Fruit fly (Drosophila melanogaster) whole organism, embryonic: ENCODE measurements around the gene CG12581.

Experiments
- Atf-2 ChIP-seq: fragments of 200-800 bp; sonication (Bioruptor generic); optimal IDR thresholded peaks from 2 replicates; lab custom pipeline; 2016; ENCODE audit warnings: missing biosample characterization, missing genetic modification characterization
- Atf3 ChIP-seq: fragments of 200-800 bp; sonication (Bioruptor generic); optimal IDR thresholded peaks from 3 replicates; lab custom pipeline; 2016; ENCODE audit warnings: missing biosample characterization, missing genetic modification characterization
- CG10209 ChIP-seq: fragments of 200-800 bp; sonication (Bioruptor generic); optimal IDR thresholded peaks from 3 replicates; lab custom pipeline; 2017; ENCODE audit warnings: missing biosample characterization, mild to moderate bottlenecking, missing genetic modification characterization, missing genetic modification reagents
- CG11723 ChIP-seq: fragments of 200-800 bp; sonication (Bioruptor generic); optimal IDR thresholded peaks from 2 replicates; lab custom pipeline; 2017; ENCODE audit warnings: missing biosample characterization, mild to moderate bottlenecking, missing genetic modification characterization
- CG12155 ChIP-seq: fragments of 200-800 bp; sonication (Bioruptor generic); optimal IDR thresholded peaks from 3 replicates; lab custom pipeline; 2016; ENCODE audit warnings: missing biosample characterization, missing genetic modification characterization
- CG12769 ChIP-seq: fragments of 200-800 bp; sonication (Bioruptor generic); optimal IDR thresholded peaks from 2 replicates; lab custom pipeline; 2019; ENCODE audit warnings: missing biosample characterization, mild to moderate bottlenecking, missing genetic modification characterization, moderate library complexity
- CG13624 ChIP-seq: fragments of 200-800 bp; sonication (Bioruptor generic); optimal IDR thresholded peaks from 2 replicates; lab custom pipeline; 2016; ENCODE audit warnings: missing biosample characterization, missing genetic modification characterization
- CG15601 ChIP-seq: fragments of 200-800 bp; sonication (Bioruptor generic); optimal IDR thresholded peaks from 3 replicates; lab custom pipeline; 2019; ENCODE audit warnings: missing biosample characterization, mild to moderate bottlenecking, missing genetic modification characterization, moderate library complexity
- CG1602 ChIP-seq: fragments of 200-800 bp; sonication (Bioruptor generic); optimal IDR thresholded peaks from 3 replicates; lab custom pipeline; 2016; ENCODE audit warnings: missing biosample characterization, missing genetic modification characterization
- CG17186 ChIP-seq: fragments of 200-800 bp; sonication (Bioruptor generic); optimal IDR thresholded peaks from 3 replicates; lab custom pipeline; 2017; ENCODE audit warnings: missing biosample characterization, missing genetic modification reagents, missing genetic modification characterization
- CG1792 ChIP-seq: fragments of 200-800 bp; sonication (Bioruptor generic); optimal IDR thresholded peaks from 2 replicates; lab custom pipeline; 2016; ENCODE audit warnings: missing biosample characterization, missing genetic modification characterization
- CG18476 ChIP-seq: fragments of 200-800 bp; sonication (Bioruptor generic); optimal IDR thresholded peaks from 2 replicates; lab custom pipeline; 2016; ENCODE audit warnings: missing biosample characterization, mild to moderate bottlenecking, missing genetic modification characterization
- CG30020 ChIP-seq: fragments of 200-800 bp; optimal IDR thresholded peaks from 2 replicates; lab custom pipeline; 2019; ENCODE audit warnings: missing biosample characterization, mild to moderate bottlenecking, missing genetic modification characterization, moderate library complexity
- CG31365 ChIP-seq: fragments of 200-800 bp; sonication (Bioruptor generic); optimal IDR thresholded peaks from 2 replicates; lab custom pipeline; 2018; ENCODE audit warnings: missing biosample characterization, mild to moderate bottlenecking, missing genetic modification characterization
- CG33557 ChIP-seq: fragments of 200-800 bp; sonication (Bioruptor generic); optimal IDR thresholded peaks from 2 replicates; lab custom pipeline; 2019; ENCODE audit warnings: missing biosample characterization, mild to moderate bottlenecking, missing genetic modification characterization, moderate library complexity
- CG3726 ChIP-seq: fragments of 200-800 bp; sonication (Bioruptor generic); IDR thresholded peaks from 3 replicates; pipeline ENCODE4, ENCODE4 v1.3.6; 2022; ENCODE audit warnings: missing biosample characterization, missing genetic modification characterization
- CG4360 ChIP-seq: fragments of 200-800 bp; sonication (Bioruptor generic); IDR thresholded peaks from 2 replicates; pipeline ENCODE4 v1.3.6; 2022; ENCODE audit warnings: missing biosample characterization, missing genetic modification characterization
- CG7357 ChIP-seq: fragments of 200-800 bp; sonication (Bioruptor generic); IDR thresholded peaks from 3 replicates; pipeline ENCODE4 v1.3.6; 2022; ENCODE audit warnings: missing biosample characterization, missing genetic modification characterization
- CG9727 ChIP-seq: fragments of 200-800 bp; sonication (Bioruptor generic); optimal IDR thresholded peaks from 3 replicates; lab custom pipeline; 2017; ENCODE audit warnings: missing biosample characterization, mild to moderate bottlenecking, missing genetic modification characterization
- CG9797 ChIP-seq: fragments of 200-800 bp; sonication (Bioruptor generic); optimal IDR thresholded peaks from 3 replicates; lab custom pipeline; 2018; ENCODE audit warnings: missing biosample characterization, mild to moderate bottlenecking, missing genetic modification characterization
- CkIIα-i1 ChIP-seq: fragments of 200-800 bp; sonication (Bioruptor generic); IDR thresholded peaks from 2 replicates; pipeline ENCODE4 v1.3.6; 2022; ENCODE audit warnings: missing biosample characterization, missing genetic modification characterization
- Dp ChIP-seq: fragments of 200-800 bp; sonication (Bioruptor generic); optimal IDR thresholded peaks from 2 replicates; lab custom pipeline; 2018; ENCODE audit warnings: missing biosample characterization, mild to moderate bottlenecking, missing genetic modification characterization, moderate library complexity
- Ets65A ChIP-seq: fragments of 200-800 bp; sonication (Bioruptor generic); peaks from one replicate; lab custom pipeline; 2016; ENCODE audit warnings: missing biosample characterization, missing genetic modification characterization
- Fer2 ChIP-seq: fragments of 200-800 bp; sonication (Bioruptor generic); optimal IDR thresholded peaks from 2 replicates; lab custom pipeline; 2018; ENCODE audit warnings: missing biosample characterization, mild to moderate bottlenecking, missing genetic modification characterization, moderate library complexity
- Nf-YC ChIP-seq: fragments of 200-800 bp; optimal IDR thresholded peaks from 3 replicates; lab custom pipeline; 2019; ENCODE audit warnings: missing biosample characterization, mild to moderate bottlenecking, missing genetic modification characterization, moderate library complexity
- Oaz ChIP-seq: fragments of 200-800 bp; sonication (Bioruptor generic); IDR thresholded peaks from 2 replicates; pipeline ENCODE4 v1.3.6; 2022; ENCODE audit warnings: missing biosample characterization, missing genetic modification characterization
- Ravus ChIP-seq: fragments of 200-800 bp; sonication (Bioruptor generic); IDR thresholded peaks from 2 replicates; pipeline ENCODE4 v1.3.6; 2022; ENCODE audit warnings: missing biosample characterization, missing genetic modification characterization
- Rfx ChIP-seq: fragments of 200-800 bp; sonication (Bioruptor generic); IDR thresholded peaks from 2 replicates; pipeline ENCODE4 v1.3.6; 2022; ENCODE audit warnings: missing biosample characterization, missing genetic modification characterization
- Spps ChIP-seq: fragments of 200-800 bp; sonication (Bioruptor generic); optimal IDR thresholded peaks from 2 replicates; lab custom pipeline; 2018; ENCODE audit warnings: missing biosample characterization, mild to moderate bottlenecking, missing genetic modification characterization
- Sry-δ ChIP-seq: fragments of 200-800 bp; sonication (Bioruptor generic); optimal IDR thresholded peaks from 2 replicates; lab custom pipeline; 2016; ENCODE audit warnings: missing biosample characterization, missing genetic modification characterization
- ab ChIP-seq: fragments of 200-800 bp; sonication (Bioruptor generic); optimal IDR thresholded peaks from 2 replicates; lab custom pipeline; 2016; ENCODE audit warnings: missing biosample characterization, missing genetic modification characterization
- ac ChIP-seq: fragments of 200-800 bp; sonication (Bioruptor generic); optimal IDR thresholded peaks from 3 replicates; lab custom pipeline; 2017; ENCODE audit warnings: missing biosample characterization, mild to moderate bottlenecking, missing genetic modification characterization
- br ChIP-seq: fragments of >200 bp; optimal IDR thresholded peaks from 2 replicates; lab custom pipeline; 2017
- ci ChIP-seq: fragments of 200-800 bp; sonication (Bioruptor generic); IDR thresholded peaks from 3 replicates; pipeline ENCODE4 v1.3.6; 2022; ENCODE audit warnings: missing biosample characterization, missing genetic modification characterization
- dm ChIP-seq: fragments of 200-800 bp; sonication (Bioruptor generic); optimal IDR thresholded peaks from 3 replicates; lab custom pipeline; 2016; ENCODE audit warnings: missing biosample characterization, missing genetic modification characterization
- fd96Cb ChIP-seq: fragments of 200-800 bp; sonication (Bioruptor generic); optimal IDR thresholded peaks from 2 replicates; lab custom pipeline; 2018; ENCODE audit warnings: missing biosample characterization, mild to moderate bottlenecking, missing genetic modification characterization, moderate library complexity
- fru ChIP-seq: fragments of >200 bp; optimal IDR thresholded peaks from 2 replicates; lab custom pipeline; 2017
- ftz-f1 ChIP-seq: fragments of 200-800 bp; sonication (Bioruptor generic); optimal IDR thresholded peaks from 2 replicates; lab custom pipeline; 2016; ENCODE audit warnings: missing biosample characterization, missing genetic modification characterization
- lola ChIP-seq, 3 experiments: fragments of >200 bp in 2 of 3; fragments of 200-800 bp in 1 of 3; sonication (Bioruptor generic) in 1 of 3; optimal IDR thresholded peaks; 2 replicates each; lab custom pipeline; 2017 to 2019; ENCODE audit warnings: missing biosample characterization in 3 of 3, missing genetic modification characterization in 3 of 3, mild to moderate bottlenecking in 1 of 3, moderate library complexity in 1 of 3
- luna ChIP-seq: fragments of 200-800 bp; sonication (Bioruptor generic); optimal IDR thresholded peaks from 2 replicates; lab custom pipeline; 2016; ENCODE audit warnings: missing biosample characterization, missing genetic modification characterization
- pan ChIP-seq, 4 experiments: fragments of >200 bp in 3 of 4; fragments of 200-800 bp in 1 of 4; sonication (Bioruptor generic) in 1 of 4; optimal IDR thresholded peaks in 3 of 4; IDR thresholded peaks in 1 of 4; 2 replicates each; pipeline versions ENCODE4 v1.3.6 to Lab custom; 2017 to 2022; ENCODE audit warnings: missing biosample characterization in 2 of 4, missing genetic modification characterization in 2 of 4, mixed read lengths in 1 of 4
- pho ChIP-seq: fragments of 200-800 bp; sonication (Bioruptor generic); optimal IDR thresholded peaks from 2 replicates; lab custom pipeline; 2016; ENCODE audit warnings: missing biosample characterization, missing genetic modification characterization
- run ChIP-seq: fragments of 200-800 bp; sonication (Bioruptor generic); optimal IDR thresholded peaks from 3 replicates; lab custom pipeline; 2018; ENCODE audit warnings: missing biosample characterization, mild to moderate bottlenecking, missing genetic modification characterization
- schlank ChIP-seq: fragments of 200-800 bp; sonication (Bioruptor generic); optimal IDR thresholded peaks from 2 replicates; lab custom pipeline; 2018; ENCODE audit warnings: missing biosample characterization, mild to moderate bottlenecking, missing genetic modification characterization
- sens ChIP-seq: fragments of 200-800 bp; sonication (Bioruptor generic); peaks from one replicate; lab custom pipeline; 2016; ENCODE audit warnings: missing biosample characterization, missing genetic modification characterization
- sqz ChIP-seq: fragments of 200-800 bp; sonication (Bioruptor generic); optimal IDR thresholded peaks from 3 replicates; lab custom pipeline; 2018; ENCODE audit warnings: missing biosample characterization, mild to moderate bottlenecking, missing genetic modification characterization
- sug ChIP-seq: fragments of 200-800 bp; optimal IDR thresholded peaks from 2 replicates; lab custom pipeline; 2019; ENCODE audit warnings: missing biosample characterization, mild to moderate bottlenecking, missing genetic modification characterization, moderate library complexity
- zen2 ChIP-seq: fragments of 200-800 bp; sonication (Bioruptor generic); IDR thresholded peaks from 3 replicates; pipeline ENCODE4 v1.3.6; 2022; ENCODE audit warnings: missing biosample characterization, missing genetic modification characterization; ENCODE audit not compliant: partially characterized antibody

The CG12581 gene

dm6 chr3R:4220780-4221179 is 46.3 kb downstream of the CG12581 start (continued):
- TF ChIP-seq CG33557 (no peak), fd96Cb (tag; lab: Kevin White, UChicago) (no peak), CG1792 (GFP tag; lab: Kevin White, UChicago) (peak; percentile 22), dm (GFP tag; lab: Kevin White, UChicago) (peak; percentile 1), Sry-δ (GFP tag; lab: Kevin White, UChicago) (peak; percentile 88), pho (GFP tag; lab: Kevin White, UChicago) (peak; percentile 0), ci (GFP tag; lab: Robert Waterston, UW) (peak; percentile 48; the same call in 2 of the 3 replicates), zen2 (GFP tag; lab: Robert Waterston, UW) (peak; percentile 97), Dp (peak; percentile 97), Atf3 (no peak), CG17186 (GFP tag; lab: Kevin White, UChicago) (peak; percentile 94), CG18476 (no peak)

- TF ChIP-seq CG10209 (GFP tag; lab: Kevin White, UChicago) (no peak), ftz-f1 (peak; percentile 72), CG3726 (no peak), CG11723 (no peak), CG4360 (GFP tag; lab: Robert Waterston, UW) (no peak), Oaz (GFP tag; lab: Robert Waterston, UW) (no peak), CG15601 (tag; lab: Kevin White, UChicago) (no peak), CG12769 (tag; lab: Kevin White, UChicago) (peak; percentile 0), sug (tag; lab: Kevin White, UChicago) (peak; percentile 78), ac (GFP tag; lab: Kevin White, UChicago) (no peak), Rfx (GFP tag; lab: Robert Waterston, UW) (no peak), sens (peak; percentile 70), CG7357 (GFP tag; lab: Robert Waterston, UW) (no peak)
Observed at dm6 chr3R:4228426-4228825, 54.0 kb downstream of the CG12581 start.

dm6 chr3R:4229137-4229764 is 54.8 kb downstream of the CG12581 start, which contains the start of gene DhpD:
Gene DhpD (minus strand): TSS chr3R:4229238.
- TF ChIP-seq sqz (GFP tag; lab: Kevin White, UChicago): no peak
- TF ChIP-seq CkIIα-i1: no peak
- no peak for TF ChIP-seq Oaz (GFP tag; lab: Robert Waterston, UW)
- TF ChIP-seq Ets65A (GFP tag; lab: Kevin White, UChicago): peak; percentile 78
- TF ChIP-seq pan (optimal IDR thresholded peaks at IDR 0.05; lab: Kevin White, UChicago): no peak
- peak in 1 of 2 experiments; percentile 74 for TF ChIP-seq pan (GFP tag; optimal IDR thresholded peaks at IDR 0.05 in 1 of 2, IDR thresholded peaks at IDR 0.05 in 1 of 2)
- TF ChIP-seq CG11723: peak; percentile 16
- no peak for TF ChIP-seq CG15601 (tag; lab: Kevin White, UChicago)
- TF ChIP-seq fru (lab: Kevin White, UChicago): no peak
- TF ChIP-seq CG12155: peak; percentile 63
- TF ChIP-seq CG9797 (GFP tag; lab: Kevin White, UChicago): no peak
- no peak for TF ChIP-seq Spps (tag; lab: Kevin White, UChicago)
- peak; percentile 35 for TF ChIP-seq CG30020 (tag; lab: Kevin White, UChicago)
- TF ChIP-seq luna (GFP tag; lab: Kevin White, UChicago): no peak
- TF ChIP-seq lola (GFP tag; optimal IDR thresholded peaks at IDR 0.05; lab: Kevin White, UChicago): peak in 1 of 3 experiments; percentile 5
- peak; percentile 1 for TF ChIP-seq schlank (tag; lab: Kevin White, UChicago)
- no peak for TF ChIP-seq Ravus (GFP tag; lab: Robert Waterston, UW)
- peak; percentile 53 for TF ChIP-seq CG1602 (GFP tag; lab: Kevin White, UChicago)
- TF ChIP-seq Fer2 (tag; lab: Kevin White, UChicago): peak; percentile 53
- TF ChIP-seq CG18476: peak; percentile 50
- TF ChIP-seq br (lab: Kevin White, UChicago): no peak
- peak; percentile 61 for TF ChIP-seq Nf-YC (tag; lab: Kevin White, UChicago)
- no peak for TF ChIP-seq CG31365 (tag; lab: Kevin White, UChicago)
- TF ChIP-seq ab (GFP tag; lab: Kevin White, UChicago): no peak
- peak; percentile 51 for TF ChIP-seq CG13624 (GFP tag; lab: Kevin White, UChicago)
- TF ChIP-seq CG9727 (GFP tag; lab: Kevin White, UChicago): peak; percentile 49
- TF ChIP-seq Atf-2 (GFP tag; lab: Kevin White, UChicago): no peak
- no peak for TF ChIP-seq run
